Worm (Caenorhabditis elegans): ENCODE data around the gene srd-43.

srd-43 gene

DNA sequence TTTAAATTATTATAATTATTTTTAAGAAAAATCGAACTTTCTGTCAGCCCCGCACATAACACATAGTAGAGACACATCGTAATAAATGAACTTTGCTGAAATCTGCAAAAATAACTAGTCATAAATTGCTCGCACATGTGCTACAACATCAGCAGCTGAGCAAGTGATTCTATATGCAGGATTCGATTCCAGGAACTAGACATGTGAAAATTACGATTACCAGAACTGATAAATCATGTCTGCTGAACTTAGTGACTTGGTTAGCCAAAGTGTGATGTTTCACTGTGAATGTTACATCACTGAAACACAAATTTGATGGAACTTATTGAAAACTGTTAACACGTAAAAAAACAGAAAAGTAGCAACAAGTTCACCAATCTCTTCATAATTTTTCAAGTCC lies 41.6 kb upstream of the srd-43 start:
- TF ChIP-seq lin-15B (tag; optimal IDR thresholded peaks at IDR 0.05) = no peak
- peak; percentile 71 for TF ChIP-seq mxl-3 (GFP tag; optimal IDR thresholded peaks at IDR 0.05)

DNA sequence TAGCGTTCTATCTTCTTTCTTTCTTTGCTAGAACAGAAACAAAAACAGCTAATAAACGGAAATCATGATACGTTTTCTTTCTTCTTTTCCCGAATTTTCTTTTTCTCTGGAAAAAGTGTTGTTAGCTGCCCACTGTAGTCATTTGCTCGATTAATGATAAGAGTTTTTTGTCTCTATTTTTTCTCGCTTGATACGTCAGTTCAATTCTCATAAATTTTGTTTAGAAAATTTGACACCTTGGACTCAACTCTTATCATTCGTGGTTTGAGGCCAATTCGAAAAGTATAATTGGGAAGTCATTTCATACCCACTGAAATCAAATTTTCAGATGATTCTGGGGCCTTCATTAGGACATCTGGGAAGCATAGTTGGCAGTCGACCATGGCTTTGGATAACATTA lies 36.2 kb upstream of the srd-43 start:
- TF ChIP-seq daf-12 (tag; optimal IDR thresholded peaks at IDR 0.05) = no peak
- TF ChIP-seq mdt-29 (GFP tag; IDR thresholded peaks at IDR 0.05) = no peak
- TF ChIP-seq Y5F2A.4 (GFP tag; optimal IDR thresholded peaks at IDR 0.05) = no peak
- no peak for TF ChIP-seq madf-5 (GFP tag; IDR thresholded peaks at IDR 0.05)
- TF ChIP-seq daf-19 (GFP tag; conservative IDR thresholded peaks at IDR 0.05) = no peak
- no peak for TF ChIP-seq ceh-32 (tag; optimal IDR thresholded peaks at IDR 0.05; ENCODE audit: poor library complexity)
- TF ChIP-seq lir-3 (tag; optimal IDR thresholded peaks at IDR 0.05) = no peak
- TF ChIP-seq unc-62 (GFP tag; optimal IDR thresholded peaks at IDR 0.05 in 1 of 2) = peak in 1 of 2 experiments; percentile 23
- TF ChIP-seq unc-62 (tag; optimal IDR thresholded peaks at IDR 0.05) = no peak
- no peak for TF ChIP-seq dpl-1 (GFP tag; optimal IDR thresholded peaks at IDR 0.05)
- TF ChIP-seq hmg-1.1 (GFP tag; IDR thresholded peaks at IDR 0.05) = no peak
- no peak for TF ChIP-seq F37D6.2 (tag; optimal IDR thresholded peaks at IDR 0.05)
- no peak for TF ChIP-seq mes-2 (tag; optimal IDR thresholded peaks at IDR 0.05; ENCODE audit: poor library complexity, severe bottlenecking)
- TF ChIP-seq zfp-2 (tag; optimal IDR thresholded peaks at IDR 0.05) = no peak
- TF ChIP-seq arid-1 (GFP tag; conservative IDR thresholded peaks at IDR 0.05) = no peak
- no peak for TF ChIP-seq spr-1 (tag; optimal IDR thresholded peaks at IDR 0.05)
- TF ChIP-seq jun-1 (tag; optimal IDR thresholded peaks at IDR 0.05) = no peak
- TF ChIP-seq dve-1 (tag; optimal IDR thresholded peaks at IDR 0.05; ENCODE audit: insufficient read depth) = peak; percentile 20
- TF ChIP-seq nhr-76 (tag; optimal IDR thresholded peaks at IDR 0.05) = no peak
- TF ChIP-seq dmd-6 (GFP tag; IDR thresholded peaks at IDR 0.05) = peak; percentile 62
- no peak for TF ChIP-seq dmd-8 (GFP tag; IDR thresholded peaks at IDR 0.05)
- TF ChIP-seq fos-1 (tag; optimal IDR thresholded peaks at IDR 0.05) = no peak
- no peak for TF ChIP-seq nhr-41 (GFP tag; IDR thresholded peaks at IDR 0.05)
- TF ChIP-seq ceh-28 (tag; optimal IDR thresholded peaks at IDR 0.05) = no peak
- TF ChIP-seq vab-7 (GFP tag; IDR thresholded peaks at IDR 0.05) = no peak
- peak; percentile 62 for TF ChIP-seq hlh-11 (tag; optimal IDR thresholded peaks at IDR 0.05)
- no peak for TF ChIP-seq daf-16 (GFP tag; optimal IDR thresholded peaks at IDR 0.05)
- peak; percentile 65 for TF ChIP-seq daf-16 (tag; optimal IDR thresholded peaks at IDR 0.05)
- TF ChIP-seq mep-1 (tag; optimal IDR thresholded peaks at IDR 0.05) = no peak
- no peak for TF ChIP-seq rbr-2 (tag; optimal IDR thresholded peaks at IDR 0.05)
- no peak for TF ChIP-seq T26A8.4 (GFP tag; IDR thresholded peaks at IDR 0.05)
- peak; percentile 58 for TF ChIP-seq pqm-1 (tag; optimal IDR thresholded peaks at IDR 0.05)
- TF ChIP-seq ceh-44 (GFP tag; IDR thresholded peaks at IDR 0.05) = no peak
- no peak for TF ChIP-seq lsy-2 (tag; optimal IDR thresholded peaks at IDR 0.05)
- no peak for TF ChIP-seq attf-4 (tag; optimal IDR thresholded peaks at IDR 0.05)
- TF ChIP-seq ama-1 (optimal IDR thresholded peaks at IDR 0.05) = no peak
- TF ChIP-seq aha-1 (tag) = peak; percentile 51
- no peak for TF ChIP-seq nhr-77 (tag; optimal IDR thresholded peaks at IDR 0.05)
- no peak for TF ChIP-seq tra-1 (GFP tag; IDR thresholded peaks at IDR 0.05)
- no peak for TF ChIP-seq mxl-2 (GFP tag; conservative IDR thresholded peaks at IDR 0.05)
- TF ChIP-seq mxl-3 (GFP tag; optimal IDR thresholded peaks at IDR 0.05) = no peak
- no peak for TF ChIP-seq Y75B8A.6 (GFP tag; IDR thresholded peaks at IDR 0.05)
- no peak for TF ChIP-seq skn-1 (tag; optimal IDR thresholded peaks at IDR 0.05)
- no peak for TF ChIP-seq madf-9 (GFP tag; conservative IDR thresholded peaks at IDR 0.05)
- TF ChIP-seq nhr-28 (tag; optimal IDR thresholded peaks at IDR 0.05) = peak; percentile 54
- no peak for TF ChIP-seq hif-1 (tag; optimal IDR thresholded peaks at IDR 0.05)
- no peak for TF ChIP-seq nhr-11 (tag; optimal IDR thresholded peaks at IDR 0.05)
- no peak for TF ChIP-seq egl-27 (tag; optimal IDR thresholded peaks at IDR 0.05)
- no peak for TF ChIP-seq lin-15B (tag; optimal IDR thresholded peaks at IDR 0.05)
- no peak for TF ChIP-seq nhr-102 (tag; optimal IDR thresholded peaks at IDR 0.05)
- no peak for TF ChIP-seq egl-43 (GFP tag; IDR thresholded peaks at IDR 0.05)
